Worm (Caenorhabditis elegans): ENCODE data around the gene spe-51.

DNA sequence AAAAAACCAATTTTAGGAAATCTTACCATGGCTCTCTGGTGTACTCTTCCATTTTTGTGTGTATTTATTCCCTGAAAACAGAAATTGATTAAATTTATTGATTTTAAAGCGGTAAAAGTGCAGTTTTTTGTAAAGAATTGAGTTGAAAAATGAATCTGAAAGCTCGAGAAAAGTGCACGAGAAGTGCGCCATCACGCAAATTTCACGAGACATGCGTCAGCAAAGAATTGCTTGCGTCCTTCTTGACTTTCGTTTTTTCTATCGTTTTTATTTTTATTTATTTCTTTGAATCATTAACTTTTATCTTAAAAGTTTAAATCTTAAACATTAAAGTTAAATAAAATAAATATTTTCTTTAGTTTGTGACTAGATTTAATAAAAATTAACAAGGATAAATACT, 52.9 kb downstream of the spe-51 start, which contains the start of gene timm-17B.1:
- TF ChIP-seq ama-1 (optimal IDR thresholded peaks at IDR 0.05) (no peak), nhr-77 (tag; optimal IDR thresholded peaks at IDR 0.05) (no peak), nhr-12 (tag; optimal IDR thresholded peaks at IDR 0.05) (no peak)
